Fruit fly (Drosophila melanogaster) whole organism, embryonic: ENCODE measurements around the gene RpL4.

Experiments used
- C15 ChIP-seq: fragments of 200-800 bp; sonication (Bioruptor generic); IDR thresholded peaks from 3 replicates; pipeline ENCODE4 v1.3.6; 2022; ENCODE audit warnings: missing biosample characterization, missing genetic modification characterization
- CG10366 ChIP-seq: fragments of 200-800 bp; sonication (Bioruptor generic); IDR thresholded peaks from 2 replicates; pipeline ENCODE4 v1.3.6; 2022; ENCODE audit warnings: missing biosample characterization, missing genetic modification characterization
- CG10462 ChIP-seq: fragments of 200-800 bp; sonication (Bioruptor generic); optimal IDR thresholded peaks from 2 replicates; lab custom pipeline; 2016; ENCODE audit warnings: missing biosample characterization, missing genetic modification characterization
- CG11560 ChIP-seq: fragments of 200-800 bp; sonication (Bioruptor generic); IDR thresholded peaks from 3 replicates; pipeline ENCODE4 v1.3.6; 2022; ENCODE audit warnings: missing biosample characterization, missing genetic modification characterization
- CG12104 ChIP-seq: fragments of 200-800 bp; sonication (Bioruptor generic); optimal IDR thresholded peaks from 3 replicates; lab custom pipeline; 2016; ENCODE audit warnings: missing biosample characterization, missing genetic modification characterization
- CG12769 ChIP-seq: fragments of 200-800 bp; sonication (Bioruptor generic); optimal IDR thresholded peaks from 2 replicates; lab custom pipeline; 2019; ENCODE audit warnings: missing biosample characterization, mild to moderate bottlenecking, missing genetic modification characterization, moderate library complexity
- CG13123 ChIP-seq: fragments of 200-800 bp; sonication (Bioruptor generic); optimal IDR thresholded peaks from 2 replicates; lab custom pipeline; 2016; ENCODE audit warnings: missing biosample characterization, missing genetic modification characterization
- CG14441 ChIP-seq: fragments of 200-800 bp; sonication (Bioruptor generic); IDR thresholded peaks from 2 replicates; pipeline ENCODE4 v1.3.6; 2022; ENCODE audit warnings: missing biosample characterization, missing genetic modification characterization
- CG17802 ChIP-seq: fragments of 200-800 bp; sonication (Bioruptor generic); optimal IDR thresholded peaks from 2 replicates; lab custom pipeline; 2018; ENCODE audit warnings: missing biosample characterization, mild to moderate bottlenecking, missing genetic modification characterization, moderate library complexity
- CG18262 ChIP-seq: fragments of 200-800 bp; optimal IDR thresholded peaks from 3 replicates; lab custom pipeline; 2019; ENCODE audit warnings: missing biosample characterization, mild to moderate bottlenecking, missing genetic modification characterization, moderate library complexity
- CG31388 ChIP-seq: fragments of 200-800 bp; sonication (Bioruptor generic); optimal IDR thresholded peaks from 2 replicates; lab custom pipeline; 2016; ENCODE audit warnings: missing biosample characterization, missing genetic modification characterization
- CG31441 ChIP-seq: fragments of 200-800 bp; sonication (Bioruptor generic); IDR thresholded peaks from 2 replicates; pipeline ENCODE4 v1.3.6; 2022; ENCODE audit warnings: missing biosample characterization, missing genetic modification characterization
- CG32767 ChIP-seq: fragments of 200-800 bp; sonication (Bioruptor generic); IDR thresholded peaks from 2 replicates; pipeline ENCODE4 v1.3.6; 2022; ENCODE audit warnings: missing biosample characterization, missing genetic modification characterization
- CG3995 ChIP-seq: fragments of 200-800 bp; sonication (Bioruptor generic); optimal IDR thresholded peaks from 3 replicates; lab custom pipeline; 2016; ENCODE audit warnings: missing biosample characterization, missing genetic modification characterization
- CG6175 ChIP-seq: fragments of 200-800 bp; sonication (Bioruptor generic); IDR thresholded peaks from 3 replicates; pipeline ENCODE4 v1.3.6; 2022; ENCODE audit warnings: missing biosample characterization, missing genetic modification characterization
- CG6854 ChIP-seq: fragments of 200-800 bp; sonication (Bioruptor generic); optimal IDR thresholded peaks from 3 replicates; lab custom pipeline; 2017; ENCODE audit warnings: missing biosample characterization, mild to moderate bottlenecking, missing genetic modification characterization
- CG7928 ChIP-seq: fragments of 200-800 bp; sonication (Bioruptor generic); optimal IDR thresholded peaks from 2 replicates; lab custom pipeline; 2017; ENCODE audit warnings: missing biosample characterization, mild to moderate bottlenecking, missing genetic modification characterization
- CG8089 ChIP-seq: fragments of 200-800 bp; sonication (Bioruptor generic); optimal IDR thresholded peaks from 3 replicates; lab custom pipeline; 2016; ENCODE audit warnings: missing biosample characterization, missing genetic modification characterization
- CG8290 ChIP-seq, 3 experiments: fragments of 200-800 bp; sonication (Bioruptor generic); optimal IDR thresholded peaks; 2 replicates each; lab custom pipeline; 2016 to 2019; ENCODE audit warnings: missing biosample characterization in 3 of 3, missing genetic modification characterization in 3 of 3, mild to moderate bottlenecking in 2 of 3, moderate library complexity in 1 of 3
- CG8388 ChIP-seq: fragments of 200-800 bp; sonication (Bioruptor generic); optimal IDR thresholded peaks from 2 replicates; lab custom pipeline; 2019; ENCODE audit warnings: missing biosample characterization, mild to moderate bottlenecking, missing genetic modification characterization, moderate library complexity
- CG9817 ChIP-seq: fragments of 200-800 bp; sonication (Bioruptor generic); optimal IDR thresholded peaks from 2 replicates; lab custom pipeline; 2018; ENCODE audit warnings: missing biosample characterization, mild to moderate bottlenecking, missing genetic modification characterization, moderate library complexity
- Deaf1 ChIP-seq: fragments of 200-800 bp; optimal IDR thresholded peaks from 3 replicates; lab custom pipeline; 2019; ENCODE audit warnings: missing biosample characterization, mild to moderate bottlenecking, missing genetic modification characterization, moderate library complexity
- Dp ChIP-seq: fragments of 200-800 bp; sonication (Bioruptor generic); optimal IDR thresholded peaks from 2 replicates; lab custom pipeline; 2018; ENCODE audit warnings: missing biosample characterization, mild to moderate bottlenecking, missing genetic modification characterization, moderate library complexity
- Drgx ChIP-seq: fragments of 200-800 bp; sonication (Bioruptor generic); IDR thresholded peaks from 2 replicates; pipeline ENCODE4 v1.3.6; 2022; ENCODE audit warnings: missing biosample characterization, missing genetic modification characterization
- HmgD ChIP-seq: fragments of 200-800 bp; sonication (Bioruptor generic); optimal IDR thresholded peaks from 3 replicates; lab custom pipeline; 2016; ENCODE audit warnings: missing biosample characterization, missing genetic modification characterization
- HmgZ ChIP-seq: fragments of 200-800 bp; sonication (Bioruptor generic); optimal IDR thresholded peaks from 2 replicates; lab custom pipeline; 2018; ENCODE audit warnings: missing biosample characterization, mild to moderate bottlenecking, missing genetic modification characterization
- Hr51 ChIP-seq, 2 experiments: fragments of 200-800 bp; sonication (Bioruptor generic); optimal IDR thresholded peaks; 2 replicates in 1 of 2; 3 replicates in 1 of 2; lab custom pipeline; 2016 to 2018; ENCODE audit warnings: missing biosample characterization in 2 of 2, missing genetic modification characterization in 2 of 2, mild to moderate bottlenecking in 1 of 2, moderate library complexity in 1 of 2
- Mad ChIP-seq: fragments of 200-800 bp; sonication (Bioruptor generic); optimal IDR thresholded peaks from 2 replicates; lab custom pipeline; 2016; ENCODE audit warnings: missing biosample characterization, missing genetic modification characterization
- Mes4 ChIP-seq: fragments of 200-800 bp; sonication (Bioruptor generic); optimal IDR thresholded peaks from 2 replicates; lab custom pipeline; 2016; ENCODE audit warnings: missing biosample characterization, missing genetic modification characterization
- Nf-YC ChIP-seq: fragments of 200-800 bp; optimal IDR thresholded peaks from 3 replicates; lab custom pipeline; 2019; ENCODE audit warnings: missing biosample characterization, mild to moderate bottlenecking, missing genetic modification characterization, moderate library complexity
- Ptx1 ChIP-seq: fragments of 200-800 bp; sonication (Bioruptor generic); IDR thresholded peaks from 2 replicates; pipeline ENCODE4 v1.3.6; 2022; ENCODE audit warnings: missing biosample characterization, missing genetic modification characterization
- Scr ChIP-seq: fragments of 200-800 bp; sonication (Bioruptor generic); IDR thresholded peaks from 2 replicates; pipeline ENCODE4 v1.3.6; 2022; ENCODE audit warnings: missing biosample characterization, missing genetic modification characterization; ENCODE audit not compliant: partially characterized antibody
- Sox102F ChIP-seq: fragments of 200-800 bp; sonication (Bioruptor generic); optimal IDR thresholded peaks from 2 replicates; lab custom pipeline; 2018; ENCODE audit warnings: missing biosample characterization, mild to moderate bottlenecking, missing genetic modification characterization, moderate library complexity
- caup ChIP-seq: fragments of 200-800 bp; sonication (Bioruptor generic); optimal IDR thresholded peaks from 3 replicates; lab custom pipeline; 2017; ENCODE audit warnings: missing biosample characterization, mild to moderate bottlenecking, missing genetic modification characterization, moderate library complexity; ENCODE audit not compliant: severe bottlenecking
- fu2 ChIP-seq: fragments of 200-800 bp; sonication (Bioruptor generic); optimal IDR thresholded peaks from 2 replicates; lab custom pipeline; 2016; ENCODE audit warnings: missing biosample characterization, missing genetic modification characterization
- gcm2 ChIP-seq: fragments of 200-800 bp; sonication (Bioruptor generic); optimal IDR thresholded peaks from 2 replicates; lab custom pipeline; 2016; ENCODE audit warnings: missing biosample characterization, missing genetic modification characterization
- kah ChIP-seq: fragments of 200-800 bp; sonication (Bioruptor generic); optimal IDR thresholded peaks from 2 replicates; lab custom pipeline; 2018; ENCODE audit warnings: missing biosample characterization, mild to moderate bottlenecking, missing genetic modification characterization
- kni ChIP-seq: fragments of 200-800 bp; sonication (Bioruptor generic); optimal IDR thresholded peaks from 3 replicates; lab custom pipeline; 2017; ENCODE audit warnings: mild to moderate bottlenecking, missing biosample characterization, missing genetic modification reagents, missing genetic modification characterization
- lmd ChIP-seq: fragments of 200-800 bp; sonication (Bioruptor generic); IDR thresholded peaks from 2 replicates; pipeline ENCODE4 v1.3.6; 2022; ENCODE audit warnings: missing biosample characterization, missing genetic modification characterization
- lov ChIP-seq, 2 experiments: fragments of 200-800 bp in 1 of 2; fragments of >200 bp in 1 of 2; sonication (Bioruptor generic) in 1 of 2; IDR thresholded peaks in 1 of 2; optimal IDR thresholded peaks in 1 of 2; 2 replicates in 1 of 2; 3 replicates in 1 of 2; pipeline versions ENCODE4 v1.3.6 to Lab custom; 2017 to 2022; ENCODE audit warnings: missing biosample characterization in 1 of 2, missing genetic modification characterization in 1 of 2
- onecut ChIP-seq: fragments of 200-800 bp; sonication (Bioruptor generic); IDR thresholded peaks from 2 replicates; pipeline ENCODE4 v1.3.6; 2022; ENCODE audit warnings: missing biosample characterization, missing genetic modification characterization
- row ChIP-seq: fragments of 200-800 bp; sonication (Bioruptor generic); IDR thresholded peaks from 3 replicates; pipeline ENCODE4 v1.3.6; 2022; ENCODE audit warnings: missing biosample characterization, missing genetic modification characterization
- run ChIP-seq: fragments of 200-800 bp; sonication (Bioruptor generic); optimal IDR thresholded peaks from 3 replicates; lab custom pipeline; 2018; ENCODE audit warnings: missing biosample characterization, mild to moderate bottlenecking, missing genetic modification characterization
- schlank ChIP-seq: fragments of 200-800 bp; sonication (Bioruptor generic); optimal IDR thresholded peaks from 2 replicates; lab custom pipeline; 2018; ENCODE audit warnings: missing biosample characterization, mild to moderate bottlenecking, missing genetic modification characterization
- slou ChIP-seq: fragments of 200-800 bp; sonication (Bioruptor generic); optimal IDR thresholded peaks from 3 replicates; lab custom pipeline; 2016; ENCODE audit warnings: missing biosample characterization, missing genetic modification characterization
- so ChIP-seq: fragments of 200-800 bp; sonication (Bioruptor generic); IDR thresholded peaks from 3 replicates; pipeline ENCODE4 v1.3.6; 2022; ENCODE audit warnings: missing biosample characterization, missing genetic modification characterization
- ssp ChIP-seq: fragments of 200-800 bp; sonication (Bioruptor generic); IDR thresholded peaks from 2 replicates; pipeline ENCODE4 v1.3.6; 2022; ENCODE audit warnings: missing biosample characterization, missing genetic modification characterization
- toy ChIP-seq: fragments of 200-800 bp; sonication (Bioruptor generic); IDR thresholded peaks from 2 replicates; pipeline ENCODE4 v1.3.6; 2022; ENCODE audit warnings: missing biosample characterization, missing genetic modification characterization
- wek ChIP-seq: fragments of 200-800 bp; sonication (Bioruptor generic); optimal IDR thresholded peaks from 3 replicates; lab custom pipeline; 2018; ENCODE audit warnings: missing biosample characterization, mild to moderate bottlenecking, missing genetic modification characterization, moderate library complexity

Gene RpL4

dm6 chr3R:27922673-27923175 lies at the start of gene RpL4 (continued):
- peak; percentile 71 for TF ChIP-seq CG8388 (GFP tag; lab: Kevin White, UChicago)
- peak; percentile 38 for TF ChIP-seq Nf-YC
- peak; percentile 72; the same call in 1 of the 3 replicates for TF ChIP-seq C15
- peak; percentile 76 to 79 for TF ChIP-seq Hr51 (GFP tag; optimal IDR thresholded peaks at IDR 0.05; lab: Kevin White, UChicago)
- peak; percentile 65 for TF ChIP-seq CG13123 (GFP tag; lab: Kevin White, UChicago)
- peak; percentile 42 for TF ChIP-seq HmgD (GFP tag; lab: Kevin White, UChicago)
- peak; percentile 75 for TF ChIP-seq CG10366 (GFP tag; lab: Robert Waterston, UW)
- TF ChIP-seq CG32767, result 0 out of 2 replicates have a peak, but pooled peaks have one; percentile 54
- TF ChIP-seq CG10462 (GFP tag; lab: Kevin White, UChicago), result peak; percentile 48
- TF ChIP-seq kni (GFP tag; lab: Kevin White, UChicago), result peak; percentile 58
- peak; percentile 85 for TF ChIP-seq CG8290 (GFP tag; optimal IDR thresholded peaks at IDR 0.05; lab: Kevin White, UChicago)
- TF ChIP-seq CG8290 (tag; optimal IDR thresholded peaks at IDR 0.05; lab: Kevin White, UChicago), result peak; percentile 86 to 91
- peak; percentile 85 for TF ChIP-seq CG12104
- peak; percentile 70; the same call in 2 of the 3 replicates for TF ChIP-seq so (GFP tag; lab: Robert Waterston, UW)
- TF ChIP-seq CG6175, result peak; percentile 71
- peak; percentile 91 for TF ChIP-seq onecut (GFP tag; lab: Robert Waterston, UW)
- peak; percentile 65 for TF ChIP-seq HmgZ (tag; lab: Kevin White, UChicago)
- peak; percentile 41 for TF ChIP-seq fu2
- TF ChIP-seq Dp (GFP tag; lab: Kevin White, UChicago), result peak; percentile 12
- peak; percentile 96 for TF ChIP-seq caup (GFP tag; lab: Kevin White, UChicago)
- TF ChIP-seq slou (GFP tag; lab: Kevin White, UChicago), result peak; percentile 35
- TF ChIP-seq Deaf1, result peak; percentile 17
- peak; percentile 71 for TF ChIP-seq Ptx1 (GFP tag; lab: Robert Waterston, UW)
- peak; percentile 93 for TF ChIP-seq Mes4 (GFP tag; lab: Kevin White, UChicago)
- peak; percentile 64 for TF ChIP-seq CG18262 (tag; lab: Kevin White, UChicago)
- peak; percentile 87 for TF ChIP-seq wek (GFP tag; lab: Kevin White, UChicago)
- TF ChIP-seq Mad (GFP tag; lab: Kevin White, UChicago), result peak; percentile 79
- TF ChIP-seq kah (GFP tag; lab: Kevin White, UChicago), result peak; percentile 75
- TF ChIP-seq CG8089 (GFP tag; lab: Kevin White, UChicago), result peak; percentile 78
- TF ChIP-seq toy, result peak; percentile 71
- TF ChIP-seq CG9817, result peak; percentile 72
- peak; percentile 58 for TF ChIP-seq lmd
- peak; percentile 79 for TF ChIP-seq gcm2 (GFP tag; lab: Kevin White, UChicago)
- TF ChIP-seq CG31441 (GFP tag; lab: Robert Waterston, UW), result peak; percentile 82
- peak; percentile 38; the same call in 1 of the 2 replicates for TF ChIP-seq Scr
- no peak for TF ChIP-seq ssp
- TF ChIP-seq run (tag; lab: Kevin White, UChicago), result peak; percentile 33
- TF ChIP-seq CG11560 (tag; lab: Robert Waterston, UW), result no peak
- TF ChIP-seq row, result peak; percentile 73
- no peak for TF ChIP-seq CG12769
- TF ChIP-seq schlank (tag; lab: Kevin White, UChicago), result peak; percentile 88
- peak; percentile 47 for TF ChIP-seq Sox102F (GFP tag; lab: Kevin White, UChicago)
- TF ChIP-seq CG31388 (GFP tag; lab: Kevin White, UChicago), result peak; percentile 9
- TF ChIP-seq lov (optimal IDR thresholded peaks at IDR 0.05; lab: Kevin White, UChicago), result no peak
- peak; percentile 87 for TF ChIP-seq lov (GFP tag; IDR thresholded peaks at IDR 0.05; lab: Robert Waterston, UW)
- TF ChIP-seq Drgx, result 0 out of 2 replicates have a peak, but pooled peaks have one; percentile 15
- peak; percentile 71 for TF ChIP-seq CG17802 (tag; lab: Kevin White, UChicago)
- peak; percentile 56 for TF ChIP-seq CG7928 (GFP tag; lab: Kevin White, UChicago)
- peak; percentile 83 for TF ChIP-seq CG6854
- peak; percentile 60 for TF ChIP-seq CG14441 (GFP tag; lab: Robert Waterston, UW)
- peak; percentile 55 for TF ChIP-seq CG3995 (GFP tag; lab: Kevin White, UChicago)
